Worm (Caenorhabditis elegans): ENCODE measurements around the gene hpx-2.

DNA sequence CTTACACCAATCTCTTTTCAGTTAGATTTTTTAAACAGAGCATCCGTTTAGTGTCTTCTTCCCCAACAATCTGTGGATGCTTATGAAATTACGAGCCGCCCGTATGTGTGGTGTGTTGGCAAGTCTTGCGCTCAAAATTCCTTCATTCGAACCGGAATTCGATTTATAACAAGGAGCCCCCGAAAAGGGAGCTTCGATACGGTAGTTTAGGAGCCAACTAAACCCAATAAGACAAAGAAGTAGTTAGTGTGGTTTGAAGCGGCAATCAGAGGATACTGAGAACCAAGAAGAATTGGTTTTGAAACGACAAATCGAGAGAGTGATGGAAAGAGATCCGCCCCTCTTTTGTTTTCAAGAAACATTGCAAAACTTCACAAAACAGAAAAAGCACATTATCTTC, 37.9 kb upstream of the hpx-2 start:
- TF ChIP-seq eyg-1 (tag; optimal IDR thresholded peaks at IDR 0.05) (no peak), C38D4.7 (GFP tag; optimal IDR thresholded peaks at IDR 0.05) (no peak), pha-4 (tag; optimal IDR thresholded peaks at IDR 0.05) (no peak), Y22D7AL.16 (tag; optimal IDR thresholded peaks at IDR 0.05) (no peak), nfya-1 (tag; optimal IDR thresholded peaks at IDR 0.05) (no peak), dmd-4 (tag; optimal IDR thresholded peaks at IDR 0.05; ENCODE audit: borderline replicate concordance) (no peak), pax-1 (tag; optimal IDR thresholded peaks at IDR 0.05) (no peak), sox-2 (GFP tag; IDR thresholded peaks at IDR 0.05) (no peak), fkh-10 (GFP tag; optimal IDR thresholded peaks at IDR 0.05) (no peak), ceh-31 (tag; optimal IDR thresholded peaks at IDR 0.05) (no peak), hlh-13 (GFP tag; optimal IDR thresholded peaks at IDR 0.05) (no peak), C08G9.2 (tag; optimal IDR thresholded peaks at IDR 0.05) (no peak)

Data from whole organism, late embryonic.